Worm (Caenorhabditis elegans): ENCODE results near the gene Y116F11A.3.
A peak's percentile ranks its signal among the peaks of the same experiment; 100 is the strongest.

Y116F11A.3 gene

DNA sequence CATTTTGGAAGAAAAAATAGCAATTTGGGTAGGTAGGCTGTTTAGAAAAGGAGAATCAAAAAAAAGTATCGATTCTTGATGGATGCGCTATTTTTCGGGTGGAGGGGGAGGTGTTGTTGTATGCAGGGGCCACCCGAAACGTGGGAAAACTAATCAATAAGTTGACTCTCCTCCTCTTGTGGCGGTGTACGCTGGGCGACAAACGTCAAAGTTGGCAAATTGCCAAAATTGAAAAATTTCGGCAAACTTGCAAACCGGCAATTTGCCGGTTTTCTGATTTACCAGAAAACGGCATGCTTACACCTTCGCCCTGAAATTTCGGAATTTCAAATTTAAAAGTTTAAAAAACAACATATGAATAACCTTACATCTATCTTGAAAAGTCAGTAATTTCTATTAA, 12.2 kb downstream of the Y116F11A.3 start, which contains the start of gene W04E12.2:
TSS of gene W04E12.2 (minus strand) at position 101 of the 400 bp plus-strand sequence.
- TF ChIP-seq zip-11 (GFP tag; IDR thresholded peaks at IDR 0.05) (no peak), lir-3 (tag; optimal IDR thresholded peaks at IDR 0.05) (no peak)

DNA sequence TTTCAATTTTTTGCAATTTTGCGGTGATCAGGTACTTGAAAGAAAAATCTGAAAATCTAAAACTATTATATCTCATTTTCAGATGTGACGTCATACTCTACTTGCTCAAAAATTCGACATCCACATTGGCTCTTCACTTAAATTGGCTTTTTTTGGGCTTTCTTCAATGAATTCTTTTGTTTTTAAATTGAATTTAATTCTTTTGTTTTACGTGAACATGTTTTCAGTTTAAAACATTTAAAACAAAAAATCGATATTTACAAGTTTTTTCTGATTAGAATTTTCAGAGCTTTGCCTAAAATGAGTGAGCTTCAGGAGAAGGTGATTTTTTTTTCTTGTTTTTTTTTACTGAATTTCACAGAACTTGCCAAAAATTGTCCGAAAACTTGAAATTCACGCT, 12.8 kb downstream of the Y116F11A.3 start, which contains the start of gene W04E12.3:
TSS of gene W04E12.3 (plus strand) at position 301 of the 400 bp plus-strand sequence.
- TF ChIP-seq F37D6.2 (tag; optimal IDR thresholded peaks at IDR 0.05) (no peak), daf-19 (GFP tag; conservative IDR thresholded peaks at IDR 0.05) (no peak), tag-97 (GFP tag; IDR thresholded peaks at IDR 0.05) (no peak)

DNA sequence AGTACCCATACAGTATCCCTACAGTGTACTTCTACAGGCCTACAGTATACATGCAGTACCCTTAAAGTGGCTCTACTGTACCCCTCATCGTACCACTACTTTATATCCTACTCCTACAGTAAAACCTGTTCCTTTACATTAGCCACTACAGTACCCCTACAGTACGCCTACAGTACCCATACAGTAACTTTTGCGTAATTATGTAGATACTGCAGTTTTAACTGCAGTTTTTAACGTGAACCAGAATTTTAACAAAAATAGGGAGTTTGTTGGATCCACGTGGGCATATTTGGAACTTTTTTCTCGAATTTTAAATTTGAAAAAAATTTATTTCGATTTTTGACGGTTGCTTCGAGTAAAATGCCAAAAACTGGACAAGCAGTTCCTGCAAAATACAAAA, 14.5 kb downstream of the Y116F11A.3 start, which contains the start of gene W04E12.4:
TSS of gene W04E12.4 (plus strand) at position 301 of the 400 bp plus-strand sequence.
- TF ChIP-seq lin-39 (tag; optimal IDR thresholded peaks at IDR 0.05) (no peak), fos-1 (tag; optimal IDR thresholded peaks at IDR 0.05) (no peak), set-16 (GFP tag; IDR thresholded peaks at IDR 0.05) (no peak), nhr-48 (tag; optimal IDR thresholded peaks at IDR 0.05) (no peak), skn-1 (tag; optimal IDR thresholded peaks at IDR 0.05) (no peak), lin-15B (tag; optimal IDR thresholded peaks at IDR 0.05) (no peak), nhr-77 (tag; optimal IDR thresholded peaks at IDR 0.05) (no peak), lin-38 (GFP tag; IDR thresholded peaks at IDR 0.05) (no peak), ZK337.2 (GFP tag; IDR thresholded peaks at IDR 0.05) (no peak), F49E8.2 (tag; optimal IDR thresholded peaks at IDR 0.05; ENCODE audit: borderline replicate concordance) (no peak), snpc-1.2 (GFP tag; IDR thresholded peaks at IDR 0.05) (no peak)

DNA sequence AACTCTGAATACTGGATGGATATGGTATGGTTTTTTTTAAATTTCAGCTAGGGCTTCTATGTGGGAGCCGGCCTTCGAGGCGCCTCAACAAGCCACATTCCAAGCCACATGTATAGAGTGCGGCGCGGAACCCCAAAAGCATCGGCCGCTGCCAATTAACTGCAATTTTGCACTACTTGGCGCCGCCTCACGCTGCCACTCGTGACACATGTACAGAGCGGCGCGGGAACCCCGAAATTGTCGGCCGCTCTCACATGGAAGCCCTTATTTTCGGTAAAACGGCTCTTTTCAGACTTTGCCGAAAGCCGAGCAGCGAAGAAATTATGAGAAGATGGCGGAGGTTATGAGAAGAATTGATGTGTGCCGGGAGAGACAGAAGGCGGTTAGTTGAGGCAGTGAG, 15.0 kb downstream of the Y116F11A.3 start:
- TF ChIP-seq ZK546.5 (tag; optimal IDR thresholded peaks at IDR 0.05) (no peak), zip-2 (tag; optimal IDR thresholded peaks at IDR 0.05) (no peak), hlh-30 (tag; optimal IDR thresholded peaks at IDR 0.05; ENCODE audit: insufficient read depth) (no peak), set-16 (GFP tag; IDR thresholded peaks at IDR 0.05) (peak; percentile 55; the same call in 1 of the 2 replicates), php-3 (GFP tag; IDR thresholded peaks at IDR 0.05) (0 out of 2 replicates have a peak, but pooled peaks have one; percentile 23), nhr-42 (GFP tag; IDR thresholded peaks at IDR 0.05) (no peak), dmd-6 (GFP tag; IDR thresholded peaks at IDR 0.05) (no peak), ztf-11 (tag; optimal IDR thresholded peaks at IDR 0.05) (no peak), zip-11 (GFP tag; IDR thresholded peaks at IDR 0.05) (no peak), mxl-2 (GFP tag; conservative IDR thresholded peaks at IDR 0.05) (no peak)

DNA sequence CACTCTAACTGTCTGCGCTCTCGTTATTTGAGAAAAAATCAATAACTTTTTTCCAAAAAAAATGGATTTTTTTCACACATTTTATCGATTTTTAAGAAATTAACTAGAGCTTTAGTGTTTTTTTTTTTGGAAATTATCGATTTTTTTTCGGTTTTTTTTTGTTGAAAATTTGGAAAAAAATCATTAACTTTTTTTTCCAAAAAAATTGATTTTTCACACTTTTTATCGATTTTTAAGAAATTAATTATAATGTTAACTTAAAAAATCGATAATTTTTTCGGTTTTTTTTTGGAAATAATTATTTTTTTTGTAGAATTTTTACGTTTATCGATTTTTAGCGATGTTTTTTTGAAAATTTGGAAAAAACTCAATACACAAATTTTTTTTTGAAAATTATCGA, 15.4 kb downstream of the Y116F11A.3 start:
- TF ChIP-seq pqm-1 (tag; optimal IDR thresholded peaks at IDR 0.05) (no peak), ceh-28 (tag; optimal IDR thresholded peaks at IDR 0.05) (peak; percentile 76)

DNA sequence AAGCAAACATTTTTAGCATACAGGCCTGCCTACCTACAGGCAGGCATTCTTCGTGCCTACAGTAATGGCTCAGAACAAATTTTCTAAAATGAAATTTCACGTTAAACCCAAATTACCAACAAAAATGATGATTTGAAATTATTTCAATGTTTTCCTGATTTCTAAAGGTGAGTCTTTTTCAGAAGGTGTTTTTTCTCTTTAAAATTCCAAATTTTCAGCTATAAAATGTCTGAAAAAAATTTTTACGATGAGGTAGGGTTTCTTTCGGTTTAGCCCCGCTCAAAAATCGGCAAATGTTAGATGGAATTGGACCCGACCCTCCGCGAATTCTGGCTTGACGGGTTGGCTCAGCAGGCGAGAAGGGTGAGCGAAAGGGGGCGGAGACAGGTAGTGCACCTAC, 17.0 kb downstream of the Y116F11A.3 start, which contains the start of gene W04E12.5:
TSS of gene W04E12.5 (plus strand) at position 301 of the 400 bp plus-strand sequence.
- no peak for TF ChIP-seq unc-62 (GFP tag; optimal IDR thresholded peaks at IDR 0.05 in 1 of 2)
- no peak for TF ChIP-seq unc-62 (tag; optimal IDR thresholded peaks at IDR 0.05)
- TF ChIP-seq ceh-44 (GFP tag; IDR thresholded peaks at IDR 0.05) = no peak
- no peak for TF ChIP-seq nhr-76 (tag; optimal IDR thresholded peaks at IDR 0.05)
- TF ChIP-seq dmd-6 (GFP tag; IDR thresholded peaks at IDR 0.05) = no peak
- no peak for TF ChIP-seq madf-9 (GFP tag; conservative IDR thresholded peaks at IDR 0.05)
- TF ChIP-seq ceh-20 (GFP tag; IDR thresholded peaks at IDR 0.05) = no peak
- no peak for TF ChIP-seq unc-39 (tag; optimal IDR thresholded peaks at IDR 0.05)
- TF ChIP-seq saeg-2 (GFP tag; IDR thresholded peaks at IDR 0.05) = no peak
- no peak for TF ChIP-seq nhr-25 (tag; optimal IDR thresholded peaks at IDR 0.05; ENCODE audit: borderline replicate concordance, insufficient read depth)
- TF ChIP-seq mxl-2 (GFP tag; conservative IDR thresholded peaks at IDR 0.05) = no peak
- no peak for TF ChIP-seq nhr-102 (tag; optimal IDR thresholded peaks at IDR 0.05)
- TF ChIP-seq spr-1 (tag; optimal IDR thresholded peaks at IDR 0.05) = no peak
- no peak for TF ChIP-seq nhr-111 (GFP tag; optimal IDR thresholded peaks at IDR 0.05)
- no peak for TF ChIP-seq R02D3.7 (tag; optimal IDR thresholded peaks at IDR 0.05)
- no peak for TF ChIP-seq Y48G9A.11 (GFP tag; IDR thresholded peaks at IDR 0.05)

Data from whole organism, L4 larva.